Fruit fly (Drosophila melanogaster) whole organism, embryonic: ENCODE data around the gene Suv3.

ENCODE experiments used
- B-H2 ChIP-seq: fragments of 200-800 bp; sonication (Bioruptor generic); optimal IDR thresholded peaks from 2 replicates; lab custom pipeline; 2018; ENCODE audit warnings: missing biosample characterization, mild to moderate bottlenecking, missing genetic modification characterization
- CG1024 ChIP-seq: fragments of 200-800 bp; sonication (Bioruptor generic); IDR thresholded peaks from 2 replicates; pipeline ENCODE4 v1.3.6; 2022; ENCODE audit warnings: missing biosample characterization, missing genetic modification characterization
- CG11696 ChIP-seq: fragments of 200-800 bp; sonication (Bioruptor generic); IDR thresholded peaks from 2 replicates; pipeline ENCODE4 v1.3.6; 2022; ENCODE audit warnings: missing biosample characterization, missing genetic modification characterization
- CG11723 ChIP-seq: fragments of 200-800 bp; sonication (Bioruptor generic); optimal IDR thresholded peaks from 2 replicates; lab custom pipeline; 2017; ENCODE audit warnings: missing biosample characterization, mild to moderate bottlenecking, missing genetic modification characterization
- CG15514 ChIP-seq: fragments of 200-800 bp; sonication (Bioruptor generic); optimal IDR thresholded peaks from 3 replicates; lab custom pipeline; 2017; ENCODE audit warnings: missing biosample characterization, missing genetic modification characterization, mild to moderate bottlenecking, moderate library complexity, missing genetic modification reagents
- CG16779 ChIP-seq: fragments of 200-800 bp; sonication (Bioruptor generic); IDR thresholded peaks from 2 replicates; pipeline ENCODE4 v1.3.6; 2022; ENCODE audit warnings: missing biosample characterization, missing genetic modification characterization
- CG17328 ChIP-seq: fragments of 200-800 bp; sonication (Bioruptor generic); IDR thresholded peaks from 2 replicates; pipeline ENCODE4 v1.3.6; 2022; ENCODE audit warnings: missing biosample characterization, missing genetic modification characterization
- CG17359 ChIP-seq: fragments of 200-800 bp; sonication (Bioruptor generic); optimal IDR thresholded peaks from 3 replicates; lab custom pipeline; 2018; ENCODE audit warnings: missing biosample characterization, mild to moderate bottlenecking, missing genetic modification characterization, moderate library complexity
- CG18764 ChIP-seq: fragments of 200-800 bp; sonication (Bioruptor generic); optimal IDR thresholded peaks from 3 replicates; lab custom pipeline; 2016; ENCODE audit warnings: missing biosample characterization, missing genetic modification characterization
- CG2129 ChIP-seq: fragments of 200-800 bp; sonication (Bioruptor generic); IDR thresholded peaks from 2 replicates; pipeline ENCODE4 v1.3.6; 2022; ENCODE audit warnings: missing biosample characterization, missing genetic modification characterization; ENCODE audit not compliant: partially characterized antibody
- CG33557 ChIP-seq: fragments of 200-800 bp; sonication (Bioruptor generic); optimal IDR thresholded peaks from 2 replicates; lab custom pipeline; 2019; ENCODE audit warnings: missing biosample characterization, mild to moderate bottlenecking, missing genetic modification characterization, moderate library complexity
- CG4820 ChIP-seq: fragments of 200-800 bp; sonication (Bioruptor generic); optimal IDR thresholded peaks from 3 replicates; lab custom pipeline; 2016; ENCODE audit warnings: missing biosample characterization, missing genetic modification characterization
- CG5180 ChIP-seq: fragments of 200-800 bp; sonication (Bioruptor generic); optimal IDR thresholded peaks from 3 replicates; lab custom pipeline; 2017; ENCODE audit warnings: missing biosample characterization, missing genetic modification characterization, mild to moderate bottlenecking, moderate library complexity, missing genetic modification reagents
- CG9797 ChIP-seq: fragments of 200-800 bp; sonication (Bioruptor generic); optimal IDR thresholded peaks from 3 replicates; lab custom pipeline; 2018; ENCODE audit warnings: missing biosample characterization, mild to moderate bottlenecking, missing genetic modification characterization
- CHES-1-like ChIP-seq: fragments of 200-800 bp; sonication (Bioruptor generic); optimal IDR thresholded peaks from 2 replicates; lab custom pipeline; 2016; ENCODE audit warnings: missing biosample characterization, missing genetic modification characterization
- Dbx ChIP-seq: fragments of 200-800 bp; sonication (Bioruptor generic); IDR thresholded peaks from 3 replicates; pipeline ENCODE4 v1.3.6; 2022; ENCODE audit warnings: missing biosample characterization, missing genetic modification characterization
- Elba2 ChIP-seq: fragments of 200-800 bp; sonication (Bioruptor generic); optimal IDR thresholded peaks from 3 replicates; lab custom pipeline; 2016; ENCODE audit warnings: missing biosample characterization, missing genetic modification characterization
- GATAe ChIP-seq: fragments of 200-800 bp; sonication (Bioruptor generic); conservative IDR thresholded peaks from 2 replicates; pipeline ENCODE4 v1.3.6; 2022; ENCODE audit warnings: missing biosample characterization, missing genetic modification characterization
- HLH4C ChIP-seq: fragments of 200-800 bp; sonication (Bioruptor generic); IDR thresholded peaks from 3 replicates; pipeline ENCODE4 v1.3.6; 2022; ENCODE audit warnings: missing biosample characterization, missing genetic modification characterization; ENCODE audit not compliant: partially characterized antibody
- HLH54F ChIP-seq: fragments of 200-800 bp; sonication (Bioruptor generic); optimal IDR thresholded peaks from 3 replicates; lab custom pipeline; 2016; ENCODE audit warnings: missing biosample characterization, missing genetic modification characterization
- Hmr ChIP-seq: fragments of 200-800 bp; sonication (Bioruptor generic); optimal IDR thresholded peaks from 3 replicates; lab custom pipeline; 2017; ENCODE audit warnings: mild to moderate bottlenecking, missing biosample characterization, missing genetic modification reagents, missing genetic modification characterization
- Hr3 ChIP-seq: fragments of 200-800 bp; sonication (Bioruptor generic); optimal IDR thresholded peaks from 3 replicates; lab custom pipeline; 2016; ENCODE audit warnings: missing biosample characterization, missing genetic modification characterization
- MBD-R2 ChIP-seq: fragments of 200-800 bp; sonication (Bioruptor generic); IDR thresholded peaks from 2 replicates; pipeline ENCODE4 v1.3.6; 2022; ENCODE audit warnings: missing biosample characterization, missing genetic modification characterization
- Rfx ChIP-seq: fragments of 200-800 bp; sonication (Bioruptor generic); IDR thresholded peaks from 2 replicates; pipeline ENCODE4 v1.3.6; 2022; ENCODE audit warnings: missing biosample characterization, missing genetic modification characterization
- Sin3A ChIP-seq: fragments of >200 bp; optimal IDR thresholded peaks from 2 replicates; lab custom pipeline; 2018
- ap ChIP-seq: fragments of 200-800 bp; sonication (Bioruptor generic); IDR thresholded peaks from 2 replicates; pipeline ENCODE4 v1.3.6; 2022; ENCODE audit warnings: missing biosample characterization, missing genetic modification characterization
- az2 ChIP-seq: fragments of 200-800 bp; sonication (Bioruptor generic); optimal IDR thresholded peaks from 3 replicates; lab custom pipeline; 2016; ENCODE audit warnings: missing biosample characterization, missing genetic modification characterization
- cad ChIP-seq: fragments of >200 bp; optimal IDR thresholded peaks from 2 replicates; lab custom pipeline; 2017; ENCODE audit warnings: missing biosample characterization, missing genetic modification characterization
- cato ChIP-seq: fragments of 200-800 bp; sonication (Bioruptor generic); optimal IDR thresholded peaks from 2 replicates; lab custom pipeline; 2016; ENCODE audit warnings: missing biosample characterization, missing genetic modification characterization, borderline replicate concordance
- chn ChIP-seq: fragments of 200-800 bp; sonication (Bioruptor generic); optimal IDR thresholded peaks from 2 replicates; lab custom pipeline; 2016; ENCODE audit warnings: missing biosample characterization, missing genetic modification characterization
- dati ChIP-seq: fragments of 200-800 bp; sonication (Bioruptor generic); IDR thresholded peaks from 2 replicates; pipeline ENCODE4 v1.3.6; 2022; ENCODE audit warnings: missing biosample characterization, missing genetic modification characterization
- dpn ChIP-seq, 2 experiments: fragments of 200-800 bp; sonication (Bioruptor generic); optimal IDR thresholded peaks; 3 replicates each; lab custom pipeline; 2016; ENCODE audit warnings: missing biosample characterization in 2 of 2, missing genetic modification characterization in 2 of 2
- ems ChIP-seq: fragments of 200-800 bp; sonication (Bioruptor generic); optimal IDR thresholded peaks from 3 replicates; lab custom pipeline; 2016; ENCODE audit warnings: missing biosample characterization, missing genetic modification characterization
- ftz-f1 ChIP-seq: fragments of 200-800 bp; sonication (Bioruptor generic); optimal IDR thresholded peaks from 2 replicates; lab custom pipeline; 2016; ENCODE audit warnings: missing biosample characterization, missing genetic modification characterization
- gfzf ChIP-seq: fragments of 200-800 bp; sonication (Bioruptor generic); optimal IDR thresholded peaks from 2 replicates; lab custom pipeline; 2016; ENCODE audit warnings: missing biosample characterization, mild to moderate bottlenecking, missing genetic modification characterization, moderate library complexity
- h ChIP-seq: fragments of >200 bp; optimal IDR thresholded peaks from 2 replicates; lab custom pipeline; 2017
- hbn ChIP-seq: fragments of 200-800 bp; sonication (Bioruptor generic); IDR thresholded peaks from 2 replicates; pipeline ENCODE4 v1.3.6; 2022; ENCODE audit warnings: missing biosample characterization, missing genetic modification characterization; ENCODE audit not compliant: partially characterized antibody
- kay ChIP-seq: fragments of 200-800 bp; sonication (Bioruptor generic); optimal IDR thresholded peaks from 2 replicates; lab custom pipeline; 2016; ENCODE audit warnings: missing biosample characterization, missing genetic modification characterization
- knrl ChIP-seq: fragments of 200-800 bp; sonication (Bioruptor generic); IDR thresholded peaks from 3 replicates; pipeline ENCODE4 v1.3.6; 2022; ENCODE audit warnings: missing biosample characterization, missing genetic modification characterization; ENCODE audit not compliant: partially characterized antibody
- luna ChIP-seq: fragments of 200-800 bp; sonication (Bioruptor generic); optimal IDR thresholded peaks from 2 replicates; lab custom pipeline; 2016; ENCODE audit warnings: missing biosample characterization, missing genetic modification characterization
- mld ChIP-seq: fragments of 200-800 bp; sonication (Bioruptor generic); IDR thresholded peaks from 3 replicates; pipeline ENCODE4 v1.3.6; 2022; ENCODE audit warnings: missing biosample characterization, missing genetic modification characterization; ENCODE audit not compliant: partially characterized antibody
- otp ChIP-seq: fragments of 200-800 bp; sonication (Bioruptor generic); IDR thresholded peaks from 3 replicates; pipeline ENCODE4, ENCODE4 v1.3.6; 2022; ENCODE audit warnings: missing biosample characterization, missing genetic modification characterization
- pan ChIP-seq, 4 experiments: fragments of >200 bp in 3 of 4; fragments of 200-800 bp in 1 of 4; sonication (Bioruptor generic) in 1 of 4; optimal IDR thresholded peaks in 3 of 4; IDR thresholded peaks in 1 of 4; 2 replicates each; pipeline versions ENCODE4 v1.3.6 to Lab custom; 2017 to 2022; ENCODE audit warnings: missing biosample characterization in 2 of 4, missing genetic modification characterization in 2 of 4, mixed read lengths in 1 of 4
- rib ChIP-seq: fragments of 200-800 bp; sonication (Bioruptor generic); IDR thresholded peaks from 2 replicates; pipeline ENCODE4 v1.3.6; 2022; ENCODE audit warnings: missing biosample characterization, missing genetic modification characterization
- seq ChIP-seq: fragments of 200-800 bp; sonication (Bioruptor generic); IDR thresholded peaks from 2 replicates; pipeline ENCODE4 v1.3.6; 2022; ENCODE audit warnings: missing biosample characterization, missing genetic modification characterization
- sim ChIP-seq: fragments of 200-800 bp; sonication (Bioruptor generic); IDR thresholded peaks from 2 replicates; pipeline ENCODE4 v1.3.6; 2022; ENCODE audit warnings: missing biosample characterization, missing genetic modification characterization
- sr ChIP-seq: fragments of 200-800 bp; sonication (Bioruptor generic); IDR thresholded peaks from 3 replicates; pipeline ENCODE4 v1.3.6; 2022; ENCODE audit warnings: missing biosample characterization, missing genetic modification characterization
- stc ChIP-seq: fragments of 200-800 bp; sonication (Bioruptor generic); IDR thresholded peaks from 2 replicates; pipeline ENCODE4 v1.3.6; 2022; ENCODE audit warnings: missing biosample characterization, missing genetic modification characterization
- trem ChIP-seq: fragments of 200-800 bp; optimal IDR thresholded peaks from 3 replicates; lab custom pipeline; 2019; ENCODE audit warnings: missing biosample characterization, mild to moderate bottlenecking, missing genetic modification characterization, moderate library complexity
- zen2 ChIP-seq: fragments of 200-800 bp; sonication (Bioruptor generic); IDR thresholded peaks from 3 replicates; pipeline ENCODE4 v1.3.6; 2022; ENCODE audit warnings: missing biosample characterization, missing genetic modification characterization; ENCODE audit not compliant: partially characterized antibody
- zf30C ChIP-seq: fragments of 200-800 bp; sonication (Bioruptor generic); optimal IDR thresholded peaks from 3 replicates; lab custom pipeline; 2018; ENCODE audit warnings: missing biosample characterization, mild to moderate bottlenecking, missing genetic modification characterization

Gene Suv3

DNA sequence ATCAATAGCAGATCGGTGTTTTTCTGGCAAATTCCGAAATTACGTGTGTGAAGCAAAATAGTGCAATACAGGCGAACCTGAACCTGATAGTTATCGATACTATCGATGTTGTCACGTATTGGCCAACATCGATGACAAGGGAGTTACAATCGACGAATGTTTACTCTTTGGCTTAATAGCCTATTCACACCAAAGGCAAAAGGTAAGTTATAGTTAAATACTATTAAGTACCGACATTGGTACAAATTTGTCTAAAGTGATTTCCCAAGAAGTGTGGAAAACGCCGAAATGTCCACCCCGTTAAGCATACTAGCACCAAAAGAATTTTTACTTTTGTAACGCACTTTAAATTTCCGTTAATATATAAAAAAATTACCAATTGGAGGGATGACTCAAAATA, 22.6 kb downstream of the Suv3 start, which contains the start of gene CG9776 (continued):
- TF ChIP-seq cato (GFP tag; lab: Kevin White, UChicago) (peak; percentile 38), knrl (peak; percentile 98), CG18764 (peak; percentile 2), HLH4C (GFP tag; lab: Robert Waterston, UW) (peak; percentile 97), CG11723 (GFP tag; lab: Kevin White, UChicago) (peak; percentile 71), CG2129 (GFP tag; lab: Robert Waterston, UW) (peak; percentile 91), ftz-f1 (GFP tag; lab: Kevin White, UChicago) (peak; percentile 54), Sin3A (peak; percentile 63), CHES-1-like (GFP tag; lab: Kevin White, UChicago) (peak; percentile 73), HLH54F (peak; percentile 71), CG16779 (GFP tag; lab: Robert Waterston, UW) (peak; percentile 66; the same call in 1 of the 2 replicates), MBD-R2 (GFP tag; lab: Robert Waterston, UW) (peak; percentile 87), CG11696 (GFP tag; lab: Robert Waterston, UW) (no peak), sim (GFP tag; lab: Robert Waterston, UW) (no peak), hbn (GFP tag; lab: Robert Waterston, UW) (peak; percentile 96), ap (0 out of 2 replicates have a peak, but pooled peaks have one; percentile 6), Hr3 (GFP tag; lab: Kevin White, UChicago) (peak; percentile 42), zf30C (GFP tag; lab: Kevin White, UChicago) (no peak), trem (tag; lab: Kevin White, UChicago) (peak; percentile 71), CG9797 (GFP tag; lab: Kevin White, UChicago) (peak; percentile 51), ems (GFP tag; lab: Kevin White, UChicago) (peak; percentile 70), mld (peak; percentile 98), rib (GFP tag; lab: Robert Waterston, UW) (peak; percentile 53; the same call in 1 of the 2 replicates), Elba2 (GFP tag; lab: Kevin White, UChicago) (peak; percentile 79), CG4820 (GFP tag; lab: Kevin White, UChicago) (peak; percentile 63), B-H2 (GFP tag; lab: Kevin White, UChicago) (peak; percentile 54), CG33557 (GFP tag; lab: Kevin White, UChicago) (peak; percentile 25), gfzf (GFP tag; lab: Kevin White, UChicago) (peak; percentile 44), dati (no peak), Dbx (GFP tag; lab: Robert Waterston, UW) (peak; percentile 75), Rfx (GFP tag; lab: Robert Waterston, UW) (peak; percentile 84), CG15514 (GFP tag; lab: Kevin White, UChicago) (peak; percentile 96), h (lab: Kevin White, UChicago) (no peak), CG5180 (GFP tag; lab: Kevin White, UChicago) (no peak), az2 (GFP tag; lab: Kevin White, UChicago) (peak; percentile 62), cad (no peak), pan (optimal IDR thresholded peaks at IDR 0.05; lab: Kevin White, UChicago) (no peak), pan (GFP tag; optimal IDR thresholded peaks at IDR 0.05 in 1 of 2, IDR thresholded peaks at IDR 0.05 in 1 of 2) (peak in 1 of 2 experiments; percentile 50), luna (GFP tag; lab: Kevin White, UChicago) (peak; percentile 53), stc (GFP tag; lab: Robert Waterston, UW) (no peak), seq (GFP tag; lab: Robert Waterston, UW) (no peak), dpn (GFP tag; optimal IDR thresholded peaks at IDR 0.05; lab: Kevin White, UChicago) (peak; percentile 66 to 75), zen2 (GFP tag; lab: Robert Waterston, UW) (peak; percentile 98), GATAe (GFP tag; lab: Robert Waterston, UW) (no peak), CG17359 (tag; lab: Kevin White, UChicago) (peak; percentile 57), otp (GFP tag; lab: Robert Waterston, UW) (no peak), sr (GFP tag; lab: Robert Waterston, UW) (no peak), CG17328 (peak; percentile 38; the same call in 1 of the 2 replicates), chn (GFP tag; lab: Kevin White, UChicago) (peak; percentile 35), Hmr (GFP tag; lab: Kevin White, UChicago) (no peak), CG1024 (GFP tag; lab: Robert Waterston, UW) (peak; percentile 96), kay (GFP tag; lab: Kevin White, UChicago) (peak; percentile 53)
